Worm (Caenorhabditis elegans) whole organism, L1 larva: ENCODE data around the gene gst-26.
A peak's percentile ranks its signal among the peaks of the same experiment; 100 is the strongest.

ENCODE experiments used
- C04F5.9 ChIP-seq: sonication (generic microtip); optimal IDR thresholded peaks from 2 replicates; lab custom pipeline; 2016; ENCODE audit warnings: missing genetic modification characterization, missing compliant biosample characterization
- C16A3.4 ChIP-seq: fragments of 150-350 bp; optimal IDR thresholded peaks from 2 replicates; lab custom pipeline; 2014; ENCODE audit warnings: missing biosample characterization, missing genetic modification characterization
- C34B4.2 ChIP-seq: sonication (generic microtip); optimal IDR thresholded peaks from 2 replicates; lab custom pipeline; 2017; ENCODE audit warnings: mild to moderate bottlenecking, missing genetic modification characterization, missing compliant biosample characterization
- F16B12.6 ChIP-seq: fragments of 150-350 bp; optimal IDR thresholded peaks from 2 replicates; lab custom pipeline; 2014; ENCODE audit warnings: missing biosample characterization, missing genetic modification characterization
- aha-1 ChIP-seq: fragments of 150-350 bp; optimal IDR thresholded peaks from 2 replicates; lab custom pipeline; 2014; ENCODE audit warnings: missing biosample characterization, missing genetic modification characterization
- aly-2 ChIP-seq: fragments of 150-350 bp; optimal IDR thresholded peaks from 2 replicates; lab custom pipeline; 2014; ENCODE audit warnings: missing biosample characterization, missing genetic modification characterization
- ama-1 ChIP-seq: fragments of 150-350 bp; optimal IDR thresholded peaks from 2 replicates; lab custom pipeline; 2014
- blmp-1 ChIP-seq: fragments of 150-350 bp; optimal IDR thresholded peaks from 2 replicates; lab custom pipeline; 2014; ENCODE audit warnings: missing biosample characterization, missing genetic modification characterization
- ceh-63 ChIP-seq: fragments of 200-800 bp; sonication (Bioruptor generic); optimal IDR thresholded peaks from 2 replicates; lab custom pipeline; 2018; ENCODE audit warnings: mild to moderate bottlenecking, missing genetic modification characterization, missing compliant biosample characterization
- ceh-8 ChIP-seq: fragments of 200-800 bp; sonication (Bioruptor generic); optimal IDR thresholded peaks from 2 replicates; lab custom pipeline; 2018; ENCODE audit warnings: mild to moderate bottlenecking, missing genetic modification characterization, moderate library complexity, missing compliant biosample characterization
- ceh-82 ChIP-seq, 3 experiments: fragments of 150-350 bp in 1 of 3; sonication (generic microtip) in 2 of 3; optimal IDR thresholded peaks; 2 replicates each; lab custom pipeline; 2014 to 2017; ENCODE audit warnings: missing biosample characterization in 3 of 3, missing genetic modification characterization in 3 of 3
- ceh-88 ChIP-seq: fragments of 200-800 bp; sonication (Bioruptor generic); IDR thresholded peaks from 2 replicates; pipeline ENCODE4 v1.3.6; 2022; ENCODE audit warnings: missing genetic modification characterization, missing compliant biosample characterization
- ces-1 ChIP-seq: fragments of 150-350 bp; optimal IDR thresholded peaks from 2 replicates; lab custom pipeline; 2014; ENCODE audit warnings: missing biosample characterization, missing genetic modification reagents, missing genetic modification characterization
- dpl-1 ChIP-seq, 3 experiments: fragments of 150-350 bp in 2 of 3; sonication (generic microtip) in 1 of 3; optimal IDR thresholded peaks; 2 replicates each; lab custom pipeline; 2014 to 2017; ENCODE audit warnings: missing biosample characterization in 3 of 3, missing genetic modification characterization in 3 of 3, missing genetic modification reagents in 3 of 3
- efl-1 ChIP-seq, 4 experiments: fragments of 150-350 bp; optimal IDR thresholded peaks in 3 of 4; peaks in 1 of 4; 1 replicate in 1 of 4; 2 replicates in 3 of 4; lab custom pipeline; 2014; ENCODE audit warnings: missing biosample characterization in 2 of 4, missing genetic modification characterization in 2 of 4, missing genetic modification reagents in 2 of 4
- efl-3 ChIP-seq: fragments of 200-800 bp; sonication (Bioruptor generic); optimal IDR thresholded peaks from 2 replicates; lab custom pipeline; 2018; ENCODE audit warnings: mild to moderate bottlenecking, missing genetic modification characterization, missing compliant biosample characterization
- egl-13 ChIP-seq: sonication (generic microtip); optimal IDR thresholded peaks from 2 replicates; lab custom pipeline; 2016; ENCODE audit warnings: missing genotype, missing genetic modification reagents, missing genetic modification characterization, missing compliant biosample characterization
- egl-27 ChIP-seq, 2 experiments: fragments of 150-350 bp in 1 of 2; sonication (generic microtip); optimal IDR thresholded peaks; 3 replicates each; lab custom pipeline; 2017 to 2018; ENCODE audit warnings: missing biosample characterization in 2 of 2, missing genetic modification characterization in 2 of 2, missing genetic modification reagents in 2 of 2
- ets-5 ChIP-seq: fragments of 200-800 bp; sonication (Bioruptor generic); IDR thresholded peaks from 2 replicates; pipeline ENCODE4 v1.3.6; 2022; ENCODE audit warnings: missing genetic modification characterization, missing compliant biosample characterization
- fkh-10 ChIP-seq: sonication (generic microtip); optimal IDR thresholded peaks from 2 replicates; lab custom pipeline; 2017; ENCODE audit warnings: missing biosample characterization, missing genetic modification reagents, missing genetic modification characterization
- fkh-4 ChIP-seq: sonication (generic microtip); optimal IDR thresholded peaks from 2 replicates; lab custom pipeline; 2016; ENCODE audit warnings: missing compliant biosample characterization, missing genetic modification characterization, borderline replicate concordance
- fos-1 ChIP-seq: fragments of 150-350 bp; optimal IDR thresholded peaks from 2 replicates; lab custom pipeline; 2014; ENCODE audit warnings: missing biosample characterization, missing genetic modification characterization
- grh-1 ChIP-seq: fragments of 200-800 bp; sonication (Bioruptor generic); IDR thresholded peaks from 2 replicates; pipeline ENCODE4 v1.3.6; 2022; ENCODE audit warnings: missing genetic modification reagents, missing genetic modification characterization, missing compliant biosample characterization
- hlh-17 ChIP-seq: fragments of 200-800 bp; sonication (Bioruptor generic); optimal IDR thresholded peaks from 2 replicates; lab custom pipeline; 2018; ENCODE audit warnings: missing genetic modification characterization, mild to moderate bottlenecking, missing compliant biosample characterization, moderate library complexity, borderline replicate concordance
- isw-1 ChIP-seq: fragments of 200-800 bp; sonication (Bioruptor generic); IDR thresholded peaks from 2 replicates; pipeline ENCODE4 v1.3.6; 2022; ENCODE audit warnings: missing genetic modification characterization, missing compliant biosample characterization
- jun-1 ChIP-seq: fragments of 150-350 bp; optimal IDR thresholded peaks from 2 replicates; lab custom pipeline; 2014; ENCODE audit warnings: missing biosample characterization, missing genetic modification reagents, missing genetic modification characterization
- lin-13 ChIP-seq: fragments of 150-350 bp; optimal IDR thresholded peaks from 2 replicates; lab custom pipeline; 2014; ENCODE audit warnings: missing biosample characterization, missing genetic modification reagents, missing genetic modification characterization
- lin-15B ChIP-seq: fragments of 150-350 bp; sonication (generic microtip); optimal IDR thresholded peaks from 3 replicates; lab custom pipeline; 2014; ENCODE audit warnings: missing biosample characterization, missing genetic modification characterization
- lin-35 ChIP-seq, 2 experiments: fragments of 150-350 bp; optimal IDR thresholded peaks; 2 replicates each; lab custom pipeline; 2014; ENCODE audit warnings: missing biosample characterization in 2 of 2, missing genetic modification characterization in 2 of 2, missing genetic modification reagents in 2 of 2
- lin-39 ChIP-seq: fragments of 150-350 bp; optimal IDR thresholded peaks from 2 replicates; lab custom pipeline; 2014; ENCODE audit warnings: missing biosample characterization, missing genetic modification reagents, missing genetic modification characterization
- lir-3 ChIP-seq: sonication (generic microtip); optimal IDR thresholded peaks from 2 replicates; lab custom pipeline; 2016; ENCODE audit warnings: mild to moderate bottlenecking, missing genetic modification characterization, moderate library complexity, missing compliant biosample characterization; ENCODE audit not compliant: poor library complexity
- mdl-1 ChIP-seq, 2 experiments: fragments of 150-350 bp; optimal IDR thresholded peaks; 2 replicates each; lab custom pipeline; 2014 to 2017; ENCODE audit warnings: missing biosample characterization in 2 of 2, missing genetic modification characterization in 2 of 2, inconsistent platforms in 1 of 2
- mef-2 ChIP-seq: fragments of 150-350 bp; optimal IDR thresholded peaks from 2 replicates; lab custom pipeline; 2014; ENCODE audit warnings: missing biosample characterization, missing genetic modification characterization
- mep-1 ChIP-seq: fragments of 150-350 bp; optimal IDR thresholded peaks from 2 replicates; lab custom pipeline; 2014; ENCODE audit warnings: missing biosample characterization, missing genetic modification characterization
- nhr-11 ChIP-seq: fragments of 150-350 bp; optimal IDR thresholded peaks from 2 replicates; lab custom pipeline; 2014; ENCODE audit warnings: missing biosample characterization, missing genetic modification characterization
- nhr-12 ChIP-seq: sonication (generic microtip); optimal IDR thresholded peaks from 2 replicates; lab custom pipeline; 2017; ENCODE audit warnings: missing biosample characterization, missing genetic modification characterization
- nhr-19 ChIP-seq: fragments of 200-800 bp; sonication (Bioruptor generic); conservative IDR thresholded peaks from 2 replicates; pipeline ENCODE4 v1.3.6; 2022; ENCODE audit warnings: missing genetic modification characterization, missing compliant biosample characterization
- nhr-20 ChIP-seq: sonication (generic microtip); optimal IDR thresholded peaks from 2 replicates; lab custom pipeline; 2016; ENCODE audit warnings: mild to moderate bottlenecking, missing genetic modification characterization, missing compliant biosample characterization
- nhr-237 ChIP-seq: fragments of 150-350 bp; optimal IDR thresholded peaks from 2 replicates; lab custom pipeline; 2014; ENCODE audit warnings: missing biosample characterization, missing genetic modification characterization
- nhr-28 ChIP-seq: fragments of 150-350 bp; optimal IDR thresholded peaks from 2 replicates; lab custom pipeline; 2014; ENCODE audit warnings: missing biosample characterization, missing genetic modification characterization
- nhr-47 ChIP-seq: sonication (generic microtip); optimal IDR thresholded peaks from 2 replicates; lab custom pipeline; 2016; ENCODE audit warnings: mild to moderate bottlenecking, missing genetic modification characterization, moderate library complexity, missing compliant biosample characterization
- nhr-71 ChIP-seq: sonication (generic microtip); optimal IDR thresholded peaks from 2 replicates; lab custom pipeline; 2016; ENCODE audit warnings: mild to moderate bottlenecking, missing genetic modification characterization, moderate library complexity, missing compliant biosample characterization
- nhr-84 ChIP-seq: sonication (generic microtip); optimal IDR thresholded peaks from 2 replicates; lab custom pipeline; 2017; ENCODE audit warnings: missing biosample characterization, missing genetic modification characterization
- pag-3 ChIP-seq: sonication (generic microtip); optimal IDR thresholded peaks from 2 replicates; lab custom pipeline; 2017; ENCODE audit warnings: missing genetic modification characterization, mild to moderate bottlenecking, missing compliant biosample characterization, antibody characterized with exemption, borderline replicate concordance; ENCODE audit not compliant: insufficient read depth
- skn-1 ChIP-seq: fragments of 150-350 bp; optimal IDR thresholded peaks from 2 replicates; lab custom pipeline; 2014; ENCODE audit warnings: missing biosample characterization, missing genetic modification characterization
- sox-4 ChIP-seq: sonication (generic microtip); optimal IDR thresholded peaks from 2 replicates; lab custom pipeline; 2016; ENCODE audit warnings: missing genetic modification characterization, missing compliant biosample characterization
- sptf-1 ChIP-seq: fragments of 150-350 bp; optimal IDR thresholded peaks from 2 replicates; lab custom pipeline; 2014; ENCODE audit warnings: missing biosample characterization, missing genetic modification characterization
- sup-37 ChIP-seq: fragments of 200-800 bp; sonication (Bioruptor generic); optimal IDR thresholded peaks from 2 replicates; lab custom pipeline; 2018; ENCODE audit warnings: mild to moderate bottlenecking, missing genetic modification characterization, missing compliant biosample characterization
- swsn-7 ChIP-seq: sonication (generic microtip); optimal IDR thresholded peaks from 2 replicates; lab custom pipeline; 2016; ENCODE audit warnings: missing genetic modification characterization, missing compliant biosample characterization
- tbx-2 ChIP-seq: sonication (generic microtip); optimal IDR thresholded peaks from 2 replicates; lab custom pipeline; 2016; ENCODE audit warnings: missing genetic modification characterization, missing compliant biosample characterization
- unc-130 ChIP-seq: fragments of 150-350 bp; optimal IDR thresholded peaks from 2 replicates; lab custom pipeline; 2017; ENCODE audit warnings: missing biosample characterization, missing genetic modification characterization, inconsistent platforms
- unc-30 ChIP-seq: sonication (generic microtip); optimal IDR thresholded peaks from 2 replicates; lab custom pipeline; 2017; ENCODE audit warnings: missing biosample characterization, missing genetic modification characterization
- unc-86 ChIP-seq: sonication (generic microtip); optimal IDR thresholded peaks from 2 replicates; lab custom pipeline; 2016; ENCODE audit warnings: missing genetic modification characterization, missing compliant biosample characterization
- ztf-4 ChIP-seq: fragments of 150-350 bp; optimal IDR thresholded peaks from 2 replicates; lab custom pipeline; 2014; ENCODE audit warnings: missing biosample characterization, missing genetic modification characterization

gst-26 gene

ce11 chrII:15189956-15190355 lies 25.6 kb upstream of the gst-26 start (continued):
- TF ChIP-seq C04F5.9 (no peak), nhr-12 (tag; lab: Kevin White, UChicago) (no peak), ceh-82 (tag; optimal IDR thresholded peaks at IDR 0.05; lab: Kevin White, UChicago) (peak in 2 of 3 experiments; percentile 28 to 50), mef-2 (tag; lab: Kevin White, UChicago) (no peak), efl-1 (optimal IDR thresholded peaks at IDR 0.05; lab: Kevin White, UChicago) (peak; percentile 35 to 41), efl-1 (GFP tag; optimal IDR thresholded peaks at IDR 0.05 in 1 of 2; lab: Kevin White, UChicago) (peak; percentile 14 to 84), ceh-63 (GFP tag; lab: Kevin White, UChicago) (no peak), efl-3 (GFP tag; lab: Kevin White, UChicago) (no peak), C34B4.2 (no peak), sup-37 (GFP tag; lab: Kevin White, UChicago) (no peak), nhr-11 (tag; lab: Kevin White, UChicago) (no peak), hlh-17 (GFP tag; lab: Kevin White, UChicago) (no peak), lin-13 (GFP tag; lab: Kevin White, UChicago) (no peak), ets-5 (GFP tag; lab: Robert Waterston, UW) (no peak), fos-1 (peak; percentile 12), fkh-10 (peak; percentile 47), ces-1 (GFP tag; lab: Kevin White, UChicago) (no peak), isw-1 (GFP tag; lab: Robert Waterston, UW) (peak; percentile 29), tbx-2 (no peak), nhr-47 (peak; percentile 48), mep-1 (tag; lab: Kevin White, UChicago) (peak; percentile 28), aha-1 (tag; lab: Kevin White, UChicago) (no peak), nhr-19 (GFP tag; lab: Robert Waterston, UW) (no peak), ztf-4 (no peak), ceh-8 (no peak), aly-2 (tag; lab: Kevin White, UChicago) (no peak), lir-3 (no peak), jun-1 (tag; lab: Kevin White, UChicago) (no peak), ceh-88 (no peak), F16B12.6 (tag; lab: Kevin White, UChicago) (no peak), pag-3 (tag; lab: Kevin White, UChicago) (no peak), nhr-20 (no peak), blmp-1 (tag; lab: Kevin White, UChicago) (no peak), ama-1 (lab: Kevin White, UChicago) (no peak), nhr-71 (tag; lab: Kevin White, UChicago) (peak; percentile 47), sptf-1 (tag; lab: Kevin White, UChicago) (no peak), swsn-7 (tag; lab: Kevin White, UChicago) (peak; percentile 48), nhr-84 (tag; lab: Kevin White, UChicago) (no peak), sox-4 (no peak), egl-27 (tag; optimal IDR thresholded peaks at IDR 0.05; lab: Kevin White, UChicago) (no peak), unc-30 (no peak), mdl-1 (tag; optimal IDR thresholded peaks at IDR 0.05; lab: Kevin White, UChicago) (peak in 1 of 2 experiments; percentile 39), nhr-237 (tag; lab: Kevin White, UChicago) (no peak), unc-130 (tag; lab: Kevin White, UChicago) (no peak), unc-86 (tag; lab: Kevin White, UChicago) (no peak), skn-1 (no peak), egl-13 (peak; percentile 57), lin-35 (GFP tag; optimal IDR thresholded peaks at IDR 0.05; lab: Kevin White, UChicago) (peak in 1 of 2 experiments; percentile 41), dpl-1 (GFP tag; optimal IDR thresholded peaks at IDR 0.05; lab: Kevin White, UChicago) (peak in 1 of 3 experiments; percentile 13), lin-39 (tag; lab: Kevin White, UChicago) (no peak), C16A3.4 (tag; lab: Kevin White, UChicago) (no peak), nhr-28 (tag; lab: Kevin White, UChicago) (no peak), grh-1 (GFP tag; lab: Robert Waterston, UW) (no peak), lin-15B (tag; lab: Kevin White, UChicago) (no peak), fkh-4 (no peak)
